Fruit fly (Drosophila melanogaster) whole organism, embryonic: ENCODE results near the gene Zpr1.

Experiments used
- BEAF-32 ChIP-seq: fragments of 200-800 bp; sonication (Bioruptor generic); optimal IDR thresholded peaks from 3 replicates; lab custom pipeline; 2017; ENCODE audit warnings: missing biosample characterization, missing genetic modification characterization, mild to moderate bottlenecking, moderate library complexity, missing genetic modification reagents
- CG10267 ChIP-seq: fragments of 200-800 bp; sonication (Bioruptor generic); optimal IDR thresholded peaks from 2 replicates; lab custom pipeline; 2018; ENCODE audit warnings: missing biosample characterization, mild to moderate bottlenecking, missing genetic modification characterization, moderate library complexity
- CG11085 ChIP-seq: fragments of 200-800 bp; sonication (Bioruptor generic); IDR thresholded peaks from 2 replicates; pipeline ENCODE4 v1.3.6; 2022; ENCODE audit warnings: missing biosample characterization, missing genetic modification characterization
- CG12155 ChIP-seq: fragments of 200-800 bp; sonication (Bioruptor generic); optimal IDR thresholded peaks from 3 replicates; lab custom pipeline; 2016; ENCODE audit warnings: missing biosample characterization, missing genetic modification characterization
- CG12391 ChIP-seq: fragments of 200-800 bp; sonication (Bioruptor generic); optimal IDR thresholded peaks from 3 replicates; lab custom pipeline; 2018; ENCODE audit warnings: missing biosample characterization, mild to moderate bottlenecking, missing genetic modification characterization, moderate library complexity
- CG12659 ChIP-seq: fragments of 200-800 bp; sonication (Bioruptor generic); optimal IDR thresholded peaks from 3 replicates; lab custom pipeline; 2017; ENCODE audit warnings: mild to moderate bottlenecking, missing biosample characterization, missing genetic modification reagents, missing genetic modification characterization
- CG15514 ChIP-seq: fragments of 200-800 bp; sonication (Bioruptor generic); optimal IDR thresholded peaks from 3 replicates; lab custom pipeline; 2017; ENCODE audit warnings: missing biosample characterization, missing genetic modification characterization, mild to moderate bottlenecking, moderate library complexity, missing genetic modification reagents
- CG17612 ChIP-seq: fragments of 200-800 bp; sonication (Bioruptor generic); IDR thresholded peaks from 2 replicates; pipeline ENCODE4 v1.3.6; 2022; ENCODE audit warnings: missing biosample characterization, missing genetic modification characterization
- CG2116 ChIP-seq: fragments of 200-800 bp; sonication (Bioruptor generic); optimal IDR thresholded peaks from 3 replicates; lab custom pipeline; 2018; ENCODE audit warnings: missing biosample characterization, mild to moderate bottlenecking, missing genetic modification characterization
- CG2120 ChIP-seq: fragments of 200-800 bp; sonication (Bioruptor generic); optimal IDR thresholded peaks from 3 replicates; lab custom pipeline; 2016; ENCODE audit warnings: missing biosample characterization, missing genetic modification characterization
- CG3281 ChIP-seq: fragments of 200-800 bp; sonication (Bioruptor generic); optimal IDR thresholded peaks from 3 replicates; lab custom pipeline; 2017; ENCODE audit warnings: missing biosample characterization, mild to moderate bottlenecking, missing genetic modification characterization
- CG4617 ChIP-seq: fragments of 200-800 bp; sonication (Bioruptor generic); optimal IDR thresholded peaks from 3 replicates; lab custom pipeline; 2016; ENCODE audit warnings: missing biosample characterization, missing genetic modification characterization, borderline replicate concordance
- CG8290 ChIP-seq, 3 experiments: fragments of 200-800 bp; sonication (Bioruptor generic); optimal IDR thresholded peaks; 2 replicates each; lab custom pipeline; 2016 to 2019; ENCODE audit warnings: missing biosample characterization in 3 of 3, missing genetic modification characterization in 3 of 3, mild to moderate bottlenecking in 2 of 3, moderate library complexity in 1 of 3
- CG8924 ChIP-seq: fragments of 200-800 bp; optimal IDR thresholded peaks from 3 replicates; lab custom pipeline; 2019; ENCODE audit warnings: missing biosample characterization, mild to moderate bottlenecking, missing genetic modification characterization, moderate library complexity
- CG9797 ChIP-seq: fragments of 200-800 bp; sonication (Bioruptor generic); optimal IDR thresholded peaks from 3 replicates; lab custom pipeline; 2018; ENCODE audit warnings: missing biosample characterization, mild to moderate bottlenecking, missing genetic modification characterization
- CTCF ChIP-seq: fragments of 200-800 bp; sonication (Bioruptor generic); optimal IDR thresholded peaks from 2 replicates; lab custom pipeline; 2017; ENCODE audit warnings: missing biosample characterization, mild to moderate bottlenecking, missing genetic modification characterization, moderate library complexity
- Dip3 ChIP-seq: fragments of 200-800 bp; sonication (Bioruptor generic); optimal IDR thresholded peaks from 3 replicates; lab custom pipeline; 2016; ENCODE audit warnings: missing biosample characterization, missing genetic modification characterization
- Dp ChIP-seq: fragments of 200-800 bp; sonication (Bioruptor generic); optimal IDR thresholded peaks from 2 replicates; lab custom pipeline; 2018; ENCODE audit warnings: missing biosample characterization, mild to moderate bottlenecking, missing genetic modification characterization, moderate library complexity
- Elba2 ChIP-seq: fragments of 200-800 bp; sonication (Bioruptor generic); optimal IDR thresholded peaks from 3 replicates; lab custom pipeline; 2016; ENCODE audit warnings: missing biosample characterization, missing genetic modification characterization
- Ets65A ChIP-seq: fragments of 200-800 bp; sonication (Bioruptor generic); peaks from one replicate; lab custom pipeline; 2016; ENCODE audit warnings: missing biosample characterization, missing genetic modification characterization
- Ets97D ChIP-seq: fragments of 200-800 bp; sonication (Bioruptor generic); optimal IDR thresholded peaks from 3 replicates; lab custom pipeline; 2016; ENCODE audit warnings: missing biosample characterization, missing genetic modification characterization
- H15 ChIP-seq: fragments of 200-800 bp; sonication (Bioruptor generic); IDR thresholded peaks from 3 replicates; pipeline ENCODE4 v1.3.6; 2022; ENCODE audit warnings: missing biosample characterization, missing genetic modification characterization
- HmgZ ChIP-seq: fragments of 200-800 bp; sonication (Bioruptor generic); optimal IDR thresholded peaks from 2 replicates; lab custom pipeline; 2018; ENCODE audit warnings: missing biosample characterization, mild to moderate bottlenecking, missing genetic modification characterization
- Hmx ChIP-seq: fragments of 200-800 bp; sonication (Bioruptor generic); optimal IDR thresholded peaks from 2 replicates; lab custom pipeline; 2016; ENCODE audit warnings: missing biosample characterization, missing genetic modification characterization
- Lim3 ChIP-seq: fragments of 200-800 bp; sonication (Bioruptor generic); IDR thresholded peaks from 2 replicates; pipeline ENCODE4 v1.3.6; 2022; ENCODE audit warnings: missing biosample characterization, missing genetic modification characterization
- Mad ChIP-seq: fragments of 200-800 bp; sonication (Bioruptor generic); optimal IDR thresholded peaks from 2 replicates; lab custom pipeline; 2016; ENCODE audit warnings: missing biosample characterization, missing genetic modification characterization
- Med ChIP-seq: fragments of 200-800 bp; sonication (Bioruptor generic); peaks from one replicate; lab custom pipeline; 2016; ENCODE audit warnings: missing biosample characterization, missing genetic modification characterization, mild to moderate bottlenecking, inconsistent platforms, moderate library complexity
- Myb ChIP-seq: fragments of 200-800 bp; sonication (Bioruptor generic); optimal IDR thresholded peaks from 2 replicates; lab custom pipeline; 2016; ENCODE audit warnings: missing biosample characterization, missing genetic modification characterization
- Sin3A ChIP-seq: fragments of >200 bp; optimal IDR thresholded peaks from 2 replicates; lab custom pipeline; 2018
- Stat92E ChIP-seq, 3 experiments: fragments of >200 bp in 2 of 3; fragments of 200-800 bp in 1 of 3; sonication (Bioruptor generic) in 1 of 3; optimal IDR thresholded peaks; 2 replicates each; lab custom pipeline; 2017 to 2019; ENCODE audit warnings: missing biosample characterization in 3 of 3, missing genetic modification characterization in 3 of 3, mild to moderate bottlenecking in 1 of 3, moderate library complexity in 1 of 3
- YL-1 ChIP-seq: fragments of 200-800 bp; sonication (Bioruptor generic); optimal IDR thresholded peaks from 3 replicates; lab custom pipeline; 2017; ENCODE audit warnings: missing biosample characterization, mild to moderate bottlenecking, missing genetic modification characterization
- amos ChIP-seq: fragments of 200-800 bp; sonication (Bioruptor generic); IDR thresholded peaks from 2 replicates; pipeline ENCODE4 v1.3.6; 2022; ENCODE audit warnings: missing biosample characterization, missing genetic modification characterization; ENCODE audit not compliant: partially characterized antibody
- bsh ChIP-seq, 2 experiments: fragments of 200-800 bp; sonication (Bioruptor generic); optimal IDR thresholded peaks; 2 replicates each; lab custom pipeline; 2017 to 2018; ENCODE audit warnings: mild to moderate bottlenecking in 2 of 2, missing biosample characterization in 2 of 2, missing genetic modification characterization in 2 of 2, moderate library complexity in 1 of 2
- ci ChIP-seq: fragments of 200-800 bp; sonication (Bioruptor generic); IDR thresholded peaks from 3 replicates; pipeline ENCODE4 v1.3.6; 2022; ENCODE audit warnings: missing biosample characterization, missing genetic modification characterization
- emc ChIP-seq: fragments of 200-800 bp; sonication (Bioruptor generic); optimal IDR thresholded peaks from 2 replicates; lab custom pipeline; 2016; ENCODE audit warnings: missing biosample characterization, missing genetic modification characterization
- esg ChIP-seq: fragments of 200-800 bp; sonication (Bioruptor generic); conservative IDR thresholded peaks from 2 replicates; pipeline ENCODE4 v1.3.6; 2022; ENCODE audit warnings: missing biosample characterization, missing genetic modification characterization
- gfzf ChIP-seq: fragments of 200-800 bp; sonication (Bioruptor generic); optimal IDR thresholded peaks from 2 replicates; lab custom pipeline; 2016; ENCODE audit warnings: missing biosample characterization, mild to moderate bottlenecking, missing genetic modification characterization, moderate library complexity
- grau ChIP-seq: fragments of 200-800 bp; optimal IDR thresholded peaks from 3 replicates; lab custom pipeline; 2019; ENCODE audit warnings: missing biosample characterization, mild to moderate bottlenecking, missing genetic modification characterization, moderate library complexity
- gsb-n ChIP-seq: fragments of 200-800 bp; sonication (Bioruptor generic); optimal IDR thresholded peaks from 3 replicates; lab custom pipeline; 2018; ENCODE audit warnings: missing biosample characterization, mild to moderate bottlenecking, missing genetic modification characterization
- ham ChIP-seq: fragments of 200-800 bp; sonication (Bioruptor generic); IDR thresholded peaks from 2 replicates; pipeline ENCODE4 v1.3.6; 2022; ENCODE audit warnings: missing biosample characterization, missing genetic modification characterization
- lilli ChIP-seq: fragments of 200-800 bp; sonication (Bioruptor generic); optimal IDR thresholded peaks from 3 replicates; lab custom pipeline; 2016; ENCODE audit warnings: missing biosample characterization, missing genetic modification characterization
- lola ChIP-seq, 3 experiments: fragments of >200 bp in 2 of 3; fragments of 200-800 bp in 1 of 3; sonication (Bioruptor generic) in 1 of 3; optimal IDR thresholded peaks; 2 replicates each; lab custom pipeline; 2017 to 2019; ENCODE audit warnings: missing biosample characterization in 3 of 3, missing genetic modification characterization in 3 of 3, mild to moderate bottlenecking in 1 of 3, moderate library complexity in 1 of 3
- oc ChIP-seq: fragments of 200-800 bp; sonication (Bioruptor generic); optimal IDR thresholded peaks from 2 replicates; lab custom pipeline; 2018; ENCODE audit warnings: missing biosample characterization, mild to moderate bottlenecking, missing genetic modification characterization, moderate library complexity
- pzg ChIP-seq: fragments of 200-800 bp; sonication (Bioruptor generic); optimal IDR thresholded peaks from 3 replicates; lab custom pipeline; 2018; ENCODE audit warnings: missing biosample characterization, mild to moderate bottlenecking, missing genetic modification characterization, moderate library complexity
- row ChIP-seq: fragments of 200-800 bp; sonication (Bioruptor generic); IDR thresholded peaks from 3 replicates; pipeline ENCODE4 v1.3.6; 2022; ENCODE audit warnings: missing biosample characterization, missing genetic modification characterization
- ssp ChIP-seq: fragments of 200-800 bp; sonication (Bioruptor generic); IDR thresholded peaks from 2 replicates; pipeline ENCODE4 v1.3.6; 2022; ENCODE audit warnings: missing biosample characterization, missing genetic modification characterization
- sug ChIP-seq: fragments of 200-800 bp; optimal IDR thresholded peaks from 2 replicates; lab custom pipeline; 2019; ENCODE audit warnings: missing biosample characterization, mild to moderate bottlenecking, missing genetic modification characterization, moderate library complexity
- tll ChIP-seq, 2 experiments: fragments of 200-800 bp in 1 of 2; fragments of >200 bp in 1 of 2; sonication (Bioruptor generic) in 1 of 2; optimal IDR thresholded peaks; 2 replicates each; lab custom pipeline; 2017 to 2019; ENCODE audit warnings: missing biosample characterization in 2 of 2, missing genetic modification characterization in 2 of 2, mild to moderate bottlenecking in 1 of 2, moderate library complexity in 1 of 2
- trem ChIP-seq: fragments of 200-800 bp; optimal IDR thresholded peaks from 3 replicates; lab custom pipeline; 2019; ENCODE audit warnings: missing biosample characterization, mild to moderate bottlenecking, missing genetic modification characterization, moderate library complexity

Gene Zpr1

dm6 chrX:9152127-9152598 is 9.7 kb downstream of the Zpr1 start (continued):
- TF ChIP-seq bsh (GFP tag; optimal IDR thresholded peaks at IDR 0.05; lab: Kevin White, UChicago) = peak; percentile 19 to 20
- TF ChIP-seq Elba2 (GFP tag; lab: Kevin White, UChicago) = peak; percentile 91
- peak; percentile 42 for TF ChIP-seq lilli (GFP tag; lab: Kevin White, UChicago)
- peak; percentile 41 for TF ChIP-seq trem (tag; lab: Kevin White, UChicago)
- TF ChIP-seq Dip3 (GFP tag; lab: Kevin White, UChicago) = no peak
- no peak for TF ChIP-seq ssp
- TF ChIP-seq Mad (GFP tag; lab: Kevin White, UChicago) = no peak
- peak; percentile 53 for TF ChIP-seq CG3281 (GFP tag; lab: Kevin White, UChicago)
- TF ChIP-seq CG12391 (tag; lab: Kevin White, UChicago) = peak; percentile 31
- no peak for TF ChIP-seq ham (GFP tag; lab: Robert Waterston, UW)
- no peak for TF ChIP-seq lola (GFP tag; optimal IDR thresholded peaks at IDR 0.05; lab: Kevin White, UChicago)
- TF ChIP-seq ci (GFP tag; lab: Robert Waterston, UW) = peak; percentile 73; the same call in 2 of the 3 replicates
- peak; percentile 48 for TF ChIP-seq CG2120 (GFP tag; lab: Kevin White, UChicago)
- TF ChIP-seq CG17612 (GFP tag; lab: Robert Waterston, UW) = no peak
- TF ChIP-seq BEAF-32 (GFP tag; lab: Kevin White, UChicago) = peak; percentile 5
- TF ChIP-seq Ets65A (GFP tag; lab: Kevin White, UChicago) = peak; percentile 1
- peak in 1 of 2 experiments; percentile 22 for TF ChIP-seq tll (GFP tag; optimal IDR thresholded peaks at IDR 0.05; lab: Kevin White, UChicago)
- peak; percentile 3 for TF ChIP-seq CG8290 (GFP tag; optimal IDR thresholded peaks at IDR 0.05; lab: Kevin White, UChicago)
- TF ChIP-seq CG8290 (tag; optimal IDR thresholded peaks at IDR 0.05; lab: Kevin White, UChicago) = no peak
- no peak for TF ChIP-seq emc (GFP tag; lab: Kevin White, UChicago)
- TF ChIP-seq esg (GFP tag; lab: Robert Waterston, UW) = no peak
- TF ChIP-seq H15 (GFP tag; lab: Robert Waterston, UW) = no peak
- no peak for TF ChIP-seq Hmx (GFP tag; lab: Kevin White, UChicago)
- no peak for TF ChIP-seq CG9797 (GFP tag; lab: Kevin White, UChicago)
- no peak for TF ChIP-seq CG11085 (GFP tag; lab: Robert Waterston, UW)
- peak; percentile 31 for TF ChIP-seq CG8924 (tag; lab: Kevin White, UChicago)

dm6 chrX:9148989-9149522 is 12.8 kb downstream of the Zpr1 start, which contains the start of the genes fh and Bap111:
Gene fh (minus strand): TSS chrX:9149071.
Gene Bap111 (plus strand): TSS chrX:9149309.
- TF ChIP-seq Ets97D (peak; percentile 36), YL-1 (GFP tag; lab: Kevin White, UChicago) (peak; percentile 72), Med (GFP tag; lab: Kevin White, UChicago) (peak; percentile 54), gfzf (peak; percentile 85), Stat92E (GFP tag; optimal IDR thresholded peaks at IDR 0.05; lab: Kevin White, UChicago) (peak in 1 of 3 experiments; percentile 48), gsb-n (tag; lab: Kevin White, UChicago) (no peak), CG10267 (tag; lab: Kevin White, UChicago) (peak; percentile 84), pzg (peak; percentile 48), CG12659 (GFP tag; lab: Kevin White, UChicago) (peak; percentile 64), oc (tag; lab: Kevin White, UChicago) (no peak), Dp (GFP tag; lab: Kevin White, UChicago) (peak; percentile 22), Myb (GFP tag; lab: Kevin White, UChicago) (peak; percentile 23), grau (tag; lab: Kevin White, UChicago) (peak; percentile 19), sug (tag; lab: Kevin White, UChicago) (peak; percentile 7), row (peak; percentile 25; the same call in 1 of the 3 replicates), CG12155 (GFP tag; lab: Kevin White, UChicago) (no peak), Sin3A (lab: Kevin White, UChicago) (peak; percentile 16), CTCF (GFP tag; lab: Kevin White, UChicago) (peak; percentile 17), CG4617 (GFP tag; lab: Kevin White, UChicago) (peak; percentile 22), CG2116 (GFP tag; lab: Kevin White, UChicago) (peak; percentile 22), Lim3 (GFP tag; lab: Robert Waterston, UW) (no peak), HmgZ (tag; lab: Kevin White, UChicago) (peak; percentile 18), CG15514 (GFP tag; lab: Kevin White, UChicago) (peak; percentile 12), BEAF-32 (GFP tag; lab: Kevin White, UChicago) (peak; percentile 42), amos (no peak)
